Fruit fly (Drosophila melanogaster): ENCODE measurements around the gene CG6769.
"Not testable (repeated sequence)": the region's sequence is repeated elsewhere in the genome, so short reads cannot be mapped to it uniquely, and the experiment has no call there.

CG6769 gene

DNA sequence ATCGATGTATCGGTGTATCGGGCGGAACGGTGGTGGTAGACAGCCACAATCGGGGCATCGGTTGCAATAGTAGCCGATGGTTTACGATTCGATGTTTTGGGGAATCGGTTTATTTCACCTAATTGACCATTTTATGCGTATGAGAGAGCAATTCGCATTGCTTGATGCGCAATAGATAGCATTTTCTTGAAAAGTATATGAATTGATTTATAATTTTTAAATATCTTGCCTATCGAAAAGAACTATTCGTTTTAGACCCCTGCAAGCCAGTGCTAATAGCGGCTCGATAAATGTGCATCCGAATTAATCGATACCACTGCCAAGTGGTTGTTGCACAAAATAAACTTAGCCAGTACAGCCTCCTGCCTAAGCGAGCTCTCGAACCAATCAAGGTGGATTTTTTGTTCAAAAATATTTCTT, 26.4 kb downstream of the CG6769 start, which contains the start of gene mnb:
mnb (minus strand) TSS at position 15 of the 420 bp plus-strand sequence.
- no peak for TF ChIP-seq dl (GFP tag; optimal IDR thresholded peaks at IDR 0.05; ENCODE audit: insufficient read depth in 1 of 2, partially characterized antibody in 2 of 2)
- TF ChIP-seq ey (GFP tag; optimal IDR thresholded peaks at IDR 0.05) = peak; percentile 14
- TF ChIP-seq CG9705 (GFP tag; optimal IDR thresholded peaks at IDR 0.05) = no peak
- no peak for TF ChIP-seq usp (GFP tag; optimal IDR thresholded peaks at IDR 0.05)
- no peak for TF ChIP-seq lola (GFP tag; optimal IDR thresholded peaks at IDR 0.05)
- TF ChIP-seq OdsH (GFP tag; optimal IDR thresholded peaks at IDR 0.05) = no peak
- peak; percentile 33 for TF ChIP-seq HLH106 (tag; optimal IDR thresholded peaks at IDR 0.05)
- no peak for TF ChIP-seq Sp1 (GFP tag; optimal IDR thresholded peaks at IDR 0.05)
- no peak for TF ChIP-seq sv (GFP tag; optimal IDR thresholded peaks at IDR 0.05)
- no peak for TF ChIP-seq Dif (GFP tag; optimal IDR thresholded peaks at IDR 0.05; ENCODE audit: partially characterized antibody)
- no peak for TF ChIP-seq Hr78 (GFP tag; optimal IDR thresholded peaks at IDR 0.05)
- TF ChIP-seq Vsx2 (GFP tag; optimal IDR thresholded peaks at IDR 0.05; ENCODE audit: partially characterized antibody) = no peak
- no peak for TF ChIP-seq woc (GFP tag; optimal IDR thresholded peaks at IDR 0.05)
- TF ChIP-seq Abd-B (GFP tag; optimal IDR thresholded peaks at IDR 0.05) = no peak
- no peak for TF ChIP-seq sage (GFP tag; optimal IDR thresholded peaks at IDR 0.05)
- no peak for TF ChIP-seq fru (GFP tag; optimal IDR thresholded peaks at IDR 0.05)
- no peak for TF ChIP-seq Rel (GFP tag; optimal IDR thresholded peaks at IDR 0.05)
- TF ChIP-seq Rel (tag; optimal IDR thresholded peaks at IDR 0.05) = no peak
- no peak for TF ChIP-seq jim (GFP tag; optimal IDR thresholded peaks at IDR 0.05)
- TF ChIP-seq rgr (GFP tag; optimal IDR thresholded peaks at IDR 0.05) = no peak
- TF ChIP-seq N (GFP tag; optimal IDR thresholded peaks at IDR 0.05) = no peak
- TF ChIP-seq dsf (GFP tag; optimal IDR thresholded peaks at IDR 0.05; ENCODE audit: borderline replicate concordance) = no peak
- TF ChIP-seq br (GFP tag; optimal IDR thresholded peaks at IDR 0.05) = no peak
- TF ChIP-seq h (GFP tag; optimal IDR thresholded peaks at IDR 0.05) = no peak
- no peak for TF ChIP-seq Hr83 (GFP tag; optimal IDR thresholded peaks at IDR 0.05; ENCODE audit: poor library complexity, severe bottlenecking)
- TF ChIP-seq dmrt93B (GFP tag; optimal IDR thresholded peaks at IDR 0.05) = no peak
- peak in 1 of 2 experiments; percentile 45 for TF ChIP-seq foxo (GFP tag; optimal IDR thresholded peaks at IDR 0.05)
- TF ChIP-seq tai (GFP tag; optimal IDR thresholded peaks at IDR 0.05) = no peak
- TF ChIP-seq GATAd (GFP tag; optimal IDR thresholded peaks at IDR 0.05) = no peak
- peak; percentile 63 for TF ChIP-seq Hnf4 (GFP tag; optimal IDR thresholded peaks at IDR 0.05)
- no peak for TF ChIP-seq psq (GFP tag; optimal IDR thresholded peaks at IDR 0.05)
- no peak for TF ChIP-seq Dfd (GFP tag; optimal IDR thresholded peaks at IDR 0.05)
- no peak for TF ChIP-seq CrebA (GFP tag; optimal IDR thresholded peaks at IDR 0.05; ENCODE audit: borderline replicate concordance)
- no peak for TF ChIP-seq brk (GFP tag; optimal IDR thresholded peaks at IDR 0.05)
- TF ChIP-seq CG32264 (GFP tag; optimal IDR thresholded peaks at IDR 0.05) = no peak
- no peak for TF ChIP-seq Mio (GFP tag; optimal IDR thresholded peaks at IDR 0.05)
- TF ChIP-seq Myc (optimal IDR thresholded peaks at IDR 0.05) = peak; percentile 65
- TF ChIP-seq Jra (GFP tag; optimal IDR thresholded peaks at IDR 0.05) = peak; percentile 14
- no peak for TF ChIP-seq pan (optimal IDR thresholded peaks at IDR 0.05)

DNA sequence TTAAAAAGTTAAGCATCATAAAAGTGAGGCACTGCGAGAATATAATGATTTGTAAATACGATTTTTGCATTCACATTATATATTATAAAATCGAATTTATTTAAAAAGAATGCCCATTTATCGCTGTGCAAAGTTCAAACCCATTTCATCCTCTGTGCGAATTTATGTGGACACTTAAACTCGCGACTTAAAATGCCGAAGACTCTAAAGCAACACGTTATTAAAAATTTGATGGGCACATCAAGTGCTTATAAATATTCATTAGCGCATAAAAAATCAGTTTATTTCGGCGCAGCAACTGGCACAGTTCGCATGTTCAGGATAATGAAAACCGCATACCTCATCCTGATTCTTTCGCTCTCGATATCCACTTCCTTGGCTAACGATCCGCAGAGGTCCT, 27.1 kb downstream of the CG6769 start, which contains the start of gene CG6788:
CG6788 (plus strand) TSS at position 301 of the 400 bp plus-strand sequence.
- TF ChIP-seq tai (GFP tag; optimal IDR thresholded peaks at IDR 0.05) (no peak), Mio (GFP tag; optimal IDR thresholded peaks at IDR 0.05) (no peak), dl (GFP tag; optimal IDR thresholded peaks at IDR 0.05; ENCODE audit: insufficient read depth in 1 of 2, partially characterized antibody in 2 of 2) (no peak), dmrt93B (GFP tag; optimal IDR thresholded peaks at IDR 0.05) (no peak)

DNA sequence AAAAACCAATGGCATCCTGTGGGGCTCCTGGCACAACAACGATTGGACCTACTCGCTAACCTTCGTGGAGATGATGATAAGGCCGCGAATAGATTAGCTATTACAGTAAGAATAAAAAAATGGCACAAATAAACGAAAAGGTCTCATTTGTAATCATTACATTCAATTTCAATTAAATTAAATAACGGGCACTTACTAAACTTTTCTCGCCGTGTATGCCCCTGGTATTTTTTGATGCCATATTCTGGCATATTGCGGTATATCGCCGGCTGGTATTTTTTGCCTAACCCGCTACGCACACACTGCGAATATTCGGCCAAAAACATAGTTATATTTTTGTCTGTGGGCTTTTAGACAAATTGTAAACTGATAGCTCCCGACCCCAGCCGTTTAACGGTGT, 28.4 kb downstream of the CG6769 start, which contains the start of gene Gss1:
Gss1 (plus strand) TSS at position 301 of the 400 bp plus-strand sequence.
- not testable (repeated sequence) for TF ChIP-seq CG9705 (GFP tag; optimal IDR thresholded peaks at IDR 0.05); Hr83 (GFP tag; optimal IDR thresholded peaks at IDR 0.05; ENCODE audit: poor library complexity, severe bottlenecking); Dfd (GFP tag; optimal IDR thresholded peaks at IDR 0.05)

Data from whole organism, wandering third instar larva.